Fruit fly (Drosophila melanogaster): ENCODE data around the gene CG12003.
A peak's percentile ranks its signal among the peaks of the same experiment; 100 is the strongest.

Gene CG12003

DNA sequence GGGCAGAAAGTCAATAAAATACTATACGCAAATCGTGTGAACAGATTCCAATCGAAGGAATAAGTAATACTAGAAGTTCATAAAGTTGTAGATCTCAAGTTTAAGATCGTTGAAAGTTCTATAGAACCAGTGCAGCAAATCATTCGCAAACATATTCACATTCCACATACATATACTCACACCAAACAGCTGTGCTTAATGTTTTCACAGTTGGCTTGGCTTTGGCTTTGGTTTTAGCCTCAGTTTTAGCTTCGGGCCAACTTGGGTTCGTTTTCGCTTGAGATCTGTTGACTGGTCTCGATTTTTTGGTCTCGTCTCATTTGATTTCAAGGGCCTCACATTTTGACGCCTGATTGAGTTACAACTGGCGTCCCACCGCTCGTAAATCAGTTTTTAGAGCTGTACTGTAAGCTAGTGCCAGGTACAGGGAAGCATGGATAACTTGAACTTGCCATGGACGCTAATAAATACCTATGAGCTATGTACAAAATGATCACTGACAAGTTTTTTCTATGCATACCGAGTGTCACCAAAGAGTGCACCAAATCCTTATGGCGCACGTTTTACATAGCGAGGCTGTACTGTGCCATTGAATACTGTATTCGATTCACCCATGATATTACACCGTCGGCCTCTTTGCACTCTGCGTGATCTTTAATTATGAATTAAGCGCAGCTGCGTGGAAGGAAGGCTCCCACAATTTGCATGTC is 22.1 kb downstream of the CG12003 start (continued):
- TF ChIP-seq Dfd (GFP tag; optimal IDR thresholded peaks at IDR 0.05) = no peak
- peak; percentile 80 for TF ChIP-seq B-H1 (GFP tag; IDR thresholded peaks at IDR 0.05)
- TF ChIP-seq Dad (GFP tag; optimal IDR thresholded peaks at IDR 0.05) = peak; percentile 74
- TF ChIP-seq CG11723 (GFP tag; optimal IDR thresholded peaks at IDR 0.05) = peak; percentile 54
- peak; percentile 82 for TF ChIP-seq CG11695 (GFP tag; IDR thresholded peaks at IDR 0.05)
- peak; percentile 82 for TF ChIP-seq Camta (GFP tag; optimal IDR thresholded peaks at IDR 0.05)
- TF ChIP-seq vfl (GFP tag; optimal IDR thresholded peaks at IDR 0.05) = peak; percentile 33
- TF ChIP-seq CG2712 (tag; optimal IDR thresholded peaks at IDR 0.05) = peak; percentile 67
- peak; percentile 62 for TF ChIP-seq luna (GFP tag; optimal IDR thresholded peaks at IDR 0.05)
- TF ChIP-seq CG12769 (tag; optimal IDR thresholded peaks at IDR 0.05) = peak; percentile 94
- peak; percentile 46 for TF ChIP-seq CG8359 (GFP tag; optimal IDR thresholded peaks at IDR 0.05; ENCODE audit: borderline replicate concordance)
- peak; percentile 40 for TF ChIP-seq CG6854 (GFP tag; optimal IDR thresholded peaks at IDR 0.05)
- TF ChIP-seq Hand (GFP tag; optimal IDR thresholded peaks at IDR 0.05) = peak; percentile 32
- peak; percentile 36 for TF ChIP-seq CG4617 (GFP tag; optimal IDR thresholded peaks at IDR 0.05; ENCODE audit: borderline replicate concordance)
- peak; percentile 58 for TF ChIP-seq Bdp1 (GFP tag; optimal IDR thresholded peaks at IDR 0.05)
- TF ChIP-seq E2f1 (GFP tag; IDR thresholded peaks at IDR 0.05) = peak; percentile 82
- peak; percentile 84 for TF ChIP-seq unpg (GFP tag; optimal IDR thresholded peaks at IDR 0.05)
- TF ChIP-seq CG8765 (GFP tag; IDR thresholded peaks at IDR 0.05) = peak; percentile 60; the same call in 1 of the 2 replicates
- TF ChIP-seq CG5180 (GFP tag; optimal IDR thresholded peaks at IDR 0.05) = peak; percentile 51
- peak; percentile 82 for TF ChIP-seq fd3F (GFP tag; optimal IDR thresholded peaks at IDR 0.05)
- peak; percentile 86 for TF ChIP-seq seq (GFP tag; IDR thresholded peaks at IDR 0.05)
- peak; percentile 85 for TF ChIP-seq CG14667 (GFP tag; IDR thresholded peaks at IDR 0.05)
- TF ChIP-seq Xbp1 (GFP tag; optimal IDR thresholded peaks at IDR 0.05) = peak; percentile 84
- TF ChIP-seq CG8924 (tag; optimal IDR thresholded peaks at IDR 0.05) = peak; percentile 62
- TF ChIP-seq CG1647 (GFP tag; optimal IDR thresholded peaks at IDR 0.05) = peak; percentile 73
- no peak for TF ChIP-seq Trl (optimal IDR thresholded peaks at IDR 0.05)
- peak; percentile 88 for TF ChIP-seq Trl (GFP tag; optimal IDR thresholded peaks at IDR 0.05)
- TF ChIP-seq Nf-YA (GFP tag; IDR thresholded peaks at IDR 0.05) = peak; percentile 73
- TF ChIP-seq CG12391 (tag; optimal IDR thresholded peaks at IDR 0.05) = peak; percentile 62
- TF ChIP-seq CG8290 (GFP tag; optimal IDR thresholded peaks at IDR 0.05) = peak; percentile 69
- TF ChIP-seq CG8290 (tag; optimal IDR thresholded peaks at IDR 0.05) = peak in 1 of 2 experiments; percentile 97
- peak; percentile 44 for TF ChIP-seq Asciz (GFP tag; optimal IDR thresholded peaks at IDR 0.05)
- peak; percentile 12 for TF ChIP-seq CG15601 (tag; optimal IDR thresholded peaks at IDR 0.05)
- TF ChIP-seq scrt (GFP tag; optimal IDR thresholded peaks at IDR 0.05) = peak; percentile 66
- TF ChIP-seq cato (GFP tag; optimal IDR thresholded peaks at IDR 0.05; ENCODE audit: borderline replicate concordance) = peak; percentile 12
- no peak for TF ChIP-seq psq (GFP tag; optimal IDR thresholded peaks at IDR 0.05)
- no peak for TF ChIP-seq knrl (GFP tag; IDR thresholded peaks at IDR 0.05; ENCODE audit: partially characterized antibody)
- peak; percentile 71 for TF ChIP-seq en (GFP tag; optimal IDR thresholded peaks at IDR 0.05)
- peak; percentile 80 for TF ChIP-seq CG13424 (tag; optimal IDR thresholded peaks at IDR 0.05)
- peak; percentile 85 for TF ChIP-seq crc (GFP tag; optimal IDR thresholded peaks at IDR 0.05)
- peak; percentile 61 for TF ChIP-seq az2 (GFP tag; optimal IDR thresholded peaks at IDR 0.05)
- TF ChIP-seq btn (GFP tag; optimal IDR thresholded peaks at IDR 0.05) = peak; percentile 53
- peak; percentile 48 for TF ChIP-seq Sry-δ (GFP tag; optimal IDR thresholded peaks at IDR 0.05)
- peak; percentile 85 for TF ChIP-seq Xrp1 (GFP tag; IDR thresholded peaks at IDR 0.05)
- peak; percentile 6 for TF ChIP-seq fd64A (GFP tag; optimal IDR thresholded peaks at IDR 0.05)
- no peak for TF ChIP-seq lov (optimal IDR thresholded peaks at IDR 0.05)
- TF ChIP-seq lov (GFP tag; IDR thresholded peaks at IDR 0.05) = peak; percentile 78; the same call in 2 of the 3 replicates
- no peak for TF ChIP-seq HmgD (GFP tag; optimal IDR thresholded peaks at IDR 0.05)
- TF ChIP-seq her (GFP tag; optimal IDR thresholded peaks at IDR 0.05) = peak; percentile 83
- TF ChIP-seq schlank (tag; optimal IDR thresholded peaks at IDR 0.05) = peak; percentile 74

All from whole organism, embryonic.